Worm (Caenorhabditis elegans) whole organism, mixed stage, embryonic: ENCODE measurements around the gene F41G3.19.

ENCODE experiments used
- M03D4.4 ChIP-seq: sonication (generic microtip); optimal IDR thresholded peaks from 2 replicates; lab custom pipeline; 2017; ENCODE audit warnings: mild to moderate bottlenecking, missing genetic modification characterization, missing compliant biosample characterization
- bed-3 ChIP-seq: fragments of 200-800 bp; sonication (Bioruptor generic); optimal IDR thresholded peaks from 3 replicates; lab custom pipeline; 2018; ENCODE audit warnings: mild to moderate bottlenecking, missing genetic modification characterization, moderate library complexity, missing compliant biosample characterization
- blmp-1 ChIP-seq: fragments of 150-350 bp; optimal IDR thresholded peaks from 2 replicates; lab custom pipeline; 2014; ENCODE audit warnings: missing biosample characterization, missing genetic modification characterization
- ceh-43 ChIP-seq: fragments of 200-800 bp; sonication (Bioruptor generic); optimal IDR thresholded peaks from 2 replicates; lab custom pipeline; 2018; ENCODE audit warnings: mild to moderate bottlenecking, missing genetic modification characterization, moderate library complexity, missing compliant biosample characterization
- ceh-83 ChIP-seq: fragments of 200-800 bp; sonication (Bioruptor generic); optimal IDR thresholded peaks from 2 replicates; lab custom pipeline; 2018; ENCODE audit warnings: mild to moderate bottlenecking, missing genetic modification characterization, missing compliant biosample characterization
- ces-1 ChIP-seq: fragments of 150-350 bp; optimal IDR thresholded peaks from 2 replicates; lab custom pipeline; 2014; ENCODE audit warnings: missing biosample characterization, missing genetic modification reagents, missing genetic modification characterization
- cnd-1 ChIP-seq: fragments of 200-800 bp; sonication (Bioruptor generic); optimal IDR thresholded peaks from 2 replicates; lab custom pipeline; 2018; ENCODE audit warnings: mild to moderate bottlenecking, missing genetic modification characterization, missing compliant biosample characterization
- drap-1 ChIP-seq: fragments of 200-800 bp; sonication (Bioruptor generic); optimal IDR thresholded peaks from 3 replicates; lab custom pipeline; 2018; ENCODE audit warnings: mild to moderate bottlenecking, missing genetic modification characterization, missing compliant biosample characterization
- elt-1 ChIP-seq: sonication (generic microtip); optimal IDR thresholded peaks from 2 replicates; lab custom pipeline; 2017; ENCODE audit warnings: missing genetic modification characterization, mild to moderate bottlenecking, missing compliant biosample characterization, antibody characterized with exemption, moderate library complexity, borderline replicate concordance; ENCODE audit not compliant: insufficient read depth
- elt-3 ChIP-seq: fragments of 150-350 bp; optimal IDR thresholded peaks from 2 replicates; lab custom pipeline; 2014; ENCODE audit warnings: missing biosample characterization, missing genetic modification characterization
- flh-1 ChIP-seq: fragments of 200-800 bp; sonication (Bioruptor generic); optimal IDR thresholded peaks from 2 replicates; lab custom pipeline; 2018; ENCODE audit warnings: mild to moderate bottlenecking, missing genetic modification characterization, moderate library complexity, missing compliant biosample characterization
- ham-2 ChIP-seq: fragments of 200-800 bp; sonication (Bioruptor generic); optimal IDR thresholded peaks from 2 replicates; lab custom pipeline; 2018; ENCODE audit warnings: mild to moderate bottlenecking, missing genetic modification characterization, missing compliant biosample characterization
- lin-13 ChIP-seq: fragments of 150-350 bp; optimal IDR thresholded peaks from 2 replicates; lab custom pipeline; 2014; ENCODE audit warnings: missing biosample characterization, missing genetic modification characterization
- lsy-2 ChIP-seq: fragments of 150-350 bp; optimal IDR thresholded peaks from 2 replicates; lab custom pipeline; 2014; ENCODE audit warnings: missing biosample characterization, missing genetic modification characterization
- mab-5 ChIP-seq: fragments of 150-350 bp; optimal IDR thresholded peaks from 2 replicates; lab custom pipeline; 2014; ENCODE audit warnings: missing biosample characterization, missing genetic modification characterization
- mep-1 ChIP-seq: fragments of 150-350 bp; optimal IDR thresholded peaks from 2 replicates; lab custom pipeline; 2017; ENCODE audit warnings: missing biosample characterization, missing genetic modification reagents, missing genetic modification characterization, inconsistent platforms
- mls-2 ChIP-seq: sonication (generic microtip); optimal IDR thresholded peaks from 2 replicates; lab custom pipeline; 2016; ENCODE audit warnings: mild to moderate bottlenecking, missing genetic modification characterization, moderate library complexity, missing compliant biosample characterization
- nhr-2 ChIP-seq: fragments of 150-350 bp; optimal IDR thresholded peaks from 2 replicates; lab custom pipeline; 2014; ENCODE audit warnings: missing biosample characterization, missing genetic modification characterization
- nhr-237 ChIP-seq: fragments of 150-350 bp; optimal IDR thresholded peaks from 2 replicates; lab custom pipeline; 2014; ENCODE audit warnings: missing biosample characterization, missing genetic modification characterization
- nhr-28 ChIP-seq: fragments of 150-350 bp; optimal IDR thresholded peaks from 2 replicates; lab custom pipeline; 2014; ENCODE audit warnings: missing biosample characterization, missing genetic modification characterization
- pha-4 ChIP-seq: fragments of 150-350 bp; optimal IDR thresholded peaks from 2 replicates; lab custom pipeline; 2018; ENCODE audit warnings: missing biosample characterization, missing genetic modification reagents, missing genetic modification characterization
- sem-2 ChIP-seq: fragments of 200-800 bp; sonication (Bioruptor generic); optimal IDR thresholded peaks from 2 replicates; lab custom pipeline; 2018; ENCODE audit warnings: mild to moderate bottlenecking, missing genetic modification characterization, missing compliant biosample characterization
- snpc-4 ChIP-seq: fragments of 150-350 bp; optimal IDR thresholded peaks from 2 replicates; lab custom pipeline; 2014; ENCODE audit warnings: missing biosample characterization, missing genetic modification characterization
- sptf-1 ChIP-seq: sonication (generic microtip); optimal IDR thresholded peaks from 2 replicates; lab custom pipeline; 2017; ENCODE audit warnings: mild to moderate bottlenecking, missing genetic modification characterization, moderate library complexity, missing compliant biosample characterization
- tbx-8 ChIP-seq: fragments of 200-800 bp; sonication (Bioruptor generic); optimal IDR thresholded peaks from 2 replicates; lab custom pipeline; 2018; ENCODE audit warnings: mild to moderate bottlenecking, missing genetic modification characterization, moderate library complexity, missing compliant biosample characterization
- unc-120 ChIP-seq: sonication (generic microtip); optimal IDR thresholded peaks from 2 replicates; lab custom pipeline; 2017; ENCODE audit warnings: missing genetic modification characterization, missing compliant biosample characterization; ENCODE audit not compliant: poor library complexity, severe bottlenecking
- unc-39 ChIP-seq: fragments of 150-350 bp; optimal IDR thresholded peaks from 2 replicates; lab custom pipeline; 2014; ENCODE audit warnings: missing biosample characterization, missing genetic modification characterization
- unc-62 ChIP-seq: fragments of 150-350 bp; optimal IDR thresholded peaks from 2 replicates; lab custom pipeline; 2014; ENCODE audit warnings: missing biosample characterization, missing genetic modification reagents, missing genetic modification characterization
- zip-8 ChIP-seq: fragments of 150-350 bp; optimal IDR thresholded peaks from 2 replicates; lab custom pipeline; 2014; ENCODE audit warnings: missing biosample characterization, missing genetic modification characterization

F41G3.19 gene

DNA sequence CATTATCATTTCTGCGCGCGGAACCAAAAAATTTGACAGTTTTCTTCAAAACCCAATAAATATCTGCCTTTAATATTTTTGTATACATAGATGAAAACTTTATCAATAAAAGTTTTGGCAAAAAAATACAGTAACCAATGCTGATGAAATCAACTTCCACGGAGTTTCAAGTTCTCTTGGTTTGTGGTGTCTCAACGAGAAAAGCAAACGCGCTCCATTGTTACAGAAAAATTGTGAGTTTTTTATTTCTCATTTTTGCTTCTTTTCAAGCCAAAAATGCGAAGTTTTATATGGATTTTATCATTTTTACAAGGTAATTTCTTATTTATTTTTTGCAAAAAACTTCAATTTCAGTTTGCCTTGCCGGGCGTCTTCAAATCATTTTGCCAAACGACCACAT lies 17.3 kb downstream of the F41G3.19 start, which contains the start of gene T14B4.3:
T14B4.3 (plus strand) TSS at position 264 of the 400 bp plus-strand sequence.
- TF ChIP-seq lsy-2 (tag; lab: Kevin White, UChicago) (peak; percentile 83), ces-1 (GFP tag; lab: Kevin White, UChicago) (peak; percentile 50), ceh-43 (GFP tag; lab: Kevin White, UChicago) (no peak), pha-4 (peak; percentile 34), mep-1 (peak; percentile 76), nhr-28 (tag; lab: Kevin White, UChicago) (no peak), mab-5 (tag; lab: Kevin White, UChicago) (no peak), sem-2 (GFP tag; lab: Kevin White, UChicago) (no peak), sptf-1 (tag; lab: Kevin White, UChicago) (peak; percentile 36), bed-3 (GFP tag; lab: Kevin White, UChicago) (no peak), tbx-8 (GFP tag; lab: Kevin White, UChicago) (no peak), unc-120 (tag; lab: Kevin White, UChicago) (no peak), snpc-4 (tag; lab: Kevin White, UChicago) (no peak), M03D4.4 (tag; lab: Kevin White, UChicago) (no peak), blmp-1 (tag; lab: Kevin White, UChicago) (no peak), unc-39 (no peak), drap-1 (GFP tag; lab: Kevin White, UChicago) (no peak)

DNA sequence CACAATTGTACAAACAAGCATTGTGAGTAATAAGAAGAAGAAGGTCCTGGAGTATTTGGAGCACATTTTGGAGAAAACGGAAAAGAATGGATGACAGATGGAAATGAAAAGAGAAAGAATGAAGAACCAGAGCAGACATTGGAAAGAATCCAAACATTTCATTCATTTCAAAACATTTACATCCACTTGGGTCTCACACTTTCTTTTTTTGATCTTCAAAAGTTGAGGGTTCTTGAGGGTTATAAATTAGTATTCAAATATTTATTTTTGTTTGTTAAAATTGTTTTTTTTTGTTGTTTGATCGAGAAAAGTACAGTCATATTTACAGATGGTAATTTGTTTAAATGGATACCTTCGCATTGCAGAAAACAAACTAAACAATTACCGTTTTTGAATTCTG lies 18.2 kb downstream of the F41G3.19 start, which contains the start of gene T14B4.9:
T14B4.9 (minus strand) TSS at position 101 of the 400 bp plus-strand sequence.
- TF ChIP-seq drap-1 (GFP tag; lab: Kevin White, UChicago) = no peak
- TF ChIP-seq bed-3 (GFP tag; lab: Kevin White, UChicago) = no peak
- no peak for TF ChIP-seq nhr-2 (tag; lab: Kevin White, UChicago)
- no peak for TF ChIP-seq zip-8
- no peak for TF ChIP-seq blmp-1 (tag; lab: Kevin White, UChicago)
- TF ChIP-seq elt-1 (tag; lab: Kevin White, UChicago) = no peak
- no peak for TF ChIP-seq pha-4
- TF ChIP-seq cnd-1 = no peak
- no peak for TF ChIP-seq flh-1 (GFP tag; lab: Kevin White, UChicago)
- no peak for TF ChIP-seq sptf-1 (tag; lab: Kevin White, UChicago)

DNA sequence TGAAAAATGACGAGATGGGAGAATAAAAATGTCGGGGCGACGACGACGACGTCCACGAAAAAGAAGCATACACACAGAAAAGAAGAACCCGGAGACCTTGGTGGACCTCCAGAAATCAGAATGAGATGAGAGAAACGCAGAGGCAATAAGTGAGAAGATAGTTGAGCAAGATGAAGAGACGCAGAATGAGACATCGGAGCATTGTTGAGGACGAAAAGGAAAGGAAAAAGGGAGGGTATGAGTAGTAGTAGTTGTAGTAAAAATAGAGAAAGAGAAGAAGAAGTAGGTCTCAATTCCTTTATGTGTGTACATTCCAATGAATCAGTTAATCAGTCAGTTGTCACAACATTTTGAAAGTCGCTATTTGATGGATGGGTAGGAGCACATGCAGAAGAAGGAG lies 22.6 kb downstream of the F41G3.19 start, which contains the start of gene T14B4.8:
T14B4.8 (minus strand) TSS at position 60 of the 400 bp plus-strand sequence.
- TF ChIP-seq nhr-237 (tag; lab: Kevin White, UChicago) (no peak), elt-1 (tag; lab: Kevin White, UChicago) (no peak), unc-62 (peak; percentile 31), sptf-1 (tag; lab: Kevin White, UChicago) (peak; percentile 22), flh-1 (GFP tag; lab: Kevin White, UChicago) (no peak), ces-1 (GFP tag; lab: Kevin White, UChicago) (peak; percentile 77), mep-1 (peak; percentile 2), unc-120 (tag; lab: Kevin White, UChicago) (peak; percentile 24), M03D4.4 (tag; lab: Kevin White, UChicago) (no peak)

DNA sequence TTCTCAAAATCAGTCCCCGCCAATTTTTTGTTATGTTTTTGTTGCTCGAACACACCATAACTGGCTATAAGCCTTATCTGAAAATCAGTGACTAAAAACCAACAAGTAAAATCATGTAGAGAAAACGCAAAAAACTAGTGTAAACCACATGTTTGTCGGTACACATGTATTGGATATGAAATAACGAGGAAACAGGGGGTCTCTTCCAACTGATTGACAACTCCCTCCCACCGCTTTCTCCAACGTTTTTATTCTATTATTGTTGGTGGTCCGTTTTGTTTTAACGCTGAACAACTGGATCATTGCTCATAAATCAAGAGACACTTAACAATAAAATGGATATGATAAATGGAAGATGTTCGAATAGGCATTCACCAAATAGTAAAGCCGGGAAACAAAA lies 25.1 kb downstream of the F41G3.19 start:
- TF ChIP-seq ces-1 (GFP tag; lab: Kevin White, UChicago) (peak; percentile 11), mab-5 (tag; lab: Kevin White, UChicago) (no peak), unc-62 (peak; percentile 61)

DNA sequence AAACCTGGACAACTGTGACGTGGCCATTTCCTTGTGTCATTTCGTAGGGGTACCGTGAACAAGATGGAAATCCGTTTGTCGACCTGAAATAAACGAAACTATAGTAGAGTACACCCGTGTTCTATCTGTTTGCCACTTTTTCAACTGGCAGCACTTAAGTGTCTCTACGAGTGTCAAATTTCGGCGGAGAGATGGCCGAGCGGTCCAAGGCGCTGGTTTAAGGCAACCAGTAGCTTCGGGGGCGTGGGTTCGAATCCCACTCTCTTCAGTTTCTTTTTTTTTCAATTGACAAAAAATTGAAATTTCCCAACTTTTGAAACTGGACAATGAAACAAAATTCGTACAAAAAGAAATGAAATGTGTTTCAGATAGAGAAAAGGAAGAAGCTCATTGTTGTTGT lies 30.3 kb downstream of the F41G3.19 start:
- peak; percentile 41 for TF ChIP-seq unc-120 (tag; lab: Kevin White, UChicago)
- TF ChIP-seq ceh-83 (GFP tag; lab: Kevin White, UChicago) = no peak
- TF ChIP-seq ham-2 (GFP tag; lab: Kevin White, UChicago) = no peak
- TF ChIP-seq drap-1 (GFP tag; lab: Kevin White, UChicago) = peak; percentile 30
- no peak for TF ChIP-seq pha-4
- peak; percentile 34 for TF ChIP-seq bed-3 (GFP tag; lab: Kevin White, UChicago)
- no peak for TF ChIP-seq ceh-43 (GFP tag; lab: Kevin White, UChicago)
- TF ChIP-seq elt-1 (tag; lab: Kevin White, UChicago) = no peak
- TF ChIP-seq mab-5 (tag; lab: Kevin White, UChicago) = no peak
- peak; percentile 42 for TF ChIP-seq sptf-1 (tag; lab: Kevin White, UChicago)
- no peak for TF ChIP-seq lin-13 (tag; lab: Kevin White, UChicago)
- TF ChIP-seq unc-39 = peak; percentile 48
- TF ChIP-seq M03D4.4 (tag; lab: Kevin White, UChicago) = peak; percentile 52
- peak; percentile 5 for TF ChIP-seq mep-1
- no peak for TF ChIP-seq elt-3 (tag; lab: Kevin White, UChicago)
- no peak for TF ChIP-seq nhr-2 (tag; lab: Kevin White, UChicago)
- no peak for TF ChIP-seq mls-2 (tag; lab: Kevin White, UChicago)
- TF ChIP-seq snpc-4 (tag; lab: Kevin White, UChicago) = no peak
- no peak for TF ChIP-seq zip-8
